Worm (Caenorhabditis elegans) whole organism, L4 larva: ENCODE measurements around the gene T05A10.6.

ENCODE experiments used
- egl-27 ChIP-seq: sonication (generic microtip); optimal IDR thresholded peaks from 3 replicates; lab custom pipeline; 2017; ENCODE audit warnings: missing biosample characterization, missing genetic modification reagents, missing genetic modification characterization
- fkh-10 ChIP-seq: fragments of 150-350 bp; optimal IDR thresholded peaks from 2 replicates; lab custom pipeline; 2014; ENCODE audit warnings: missing biosample characterization, missing genetic modification reagents, missing genetic modification characterization
- fos-1 ChIP-seq: fragments of 150-350 bp; optimal IDR thresholded peaks from 2 replicates; lab custom pipeline; 2014; ENCODE audit warnings: missing biosample characterization, missing genetic modification characterization
- hlh-30 ChIP-seq: sonication (generic microtip); optimal IDR thresholded peaks from 2 replicates; lab custom pipeline; 2017; ENCODE audit warnings: antibody characterized with exemption, mild to moderate bottlenecking, missing genetic modification characterization, missing compliant biosample characterization; ENCODE audit not compliant: insufficient read depth
- lin-1 ChIP-seq: fragments of 200-800 bp; sonication (Bioruptor generic); IDR thresholded peaks from 2 replicates; pipeline ENCODE4 v1.3.6; 2022; ENCODE audit warnings: missing genetic modification reagents, missing genetic modification characterization, missing compliant biosample characterization
- nhr-28 ChIP-seq: fragments of 150-350 bp; optimal IDR thresholded peaks from 2 replicates; lab custom pipeline; 2014; ENCODE audit warnings: missing biosample characterization, missing genetic modification characterization
- nhr-48 ChIP-seq: sonication (generic microtip); optimal IDR thresholded peaks from 2 replicates; lab custom pipeline; 2016; ENCODE audit warnings: mild to moderate bottlenecking, missing genetic modification characterization, missing compliant biosample characterization
- pqm-1 ChIP-seq: sonication (generic microtip); optimal IDR thresholded peaks from 2 replicates; lab custom pipeline; 2017; ENCODE audit warnings: missing biosample characterization, missing genetic modification characterization
- rbr-2 ChIP-seq: sonication (generic microtip); optimal IDR thresholded peaks from 2 replicates; lab custom pipeline; 2016; ENCODE audit warnings: missing genotype, missing genetic modification characterization, missing compliant biosample characterization
- set-16 ChIP-seq: fragments of 200-800 bp; sonication (Bioruptor generic); IDR thresholded peaks from 2 replicates; pipeline ENCODE4 v1.3.6; 2022; ENCODE audit warnings: missing genetic modification reagents, missing genetic modification characterization, missing compliant biosample characterization
- snpc-4 ChIP-seq: fragments of 150-350 bp; optimal IDR thresholded peaks from 2 replicates; lab custom pipeline; 2014; ENCODE audit warnings: missing biosample characterization, missing genetic modification characterization
- tra-1 ChIP-seq: fragments of 200-800 bp; sonication (Bioruptor generic); IDR thresholded peaks from 2 replicates; pipeline ENCODE4 v1.3.6; 2022; ENCODE audit warnings: missing genetic modification reagents, missing genetic modification characterization, missing compliant biosample characterization
- unc-62 ChIP-seq, 3 experiments: fragments of 150-350 bp in 1 of 3; sonication (generic microtip); optimal IDR thresholded peaks in 2 of 3; peaks in 1 of 3; 1 replicate in 1 of 3; 2 replicates in 2 of 3; lab custom pipeline; 2014 to 2017; ENCODE audit warnings: missing biosample characterization in 3 of 3, missing genetic modification characterization in 3 of 3, missing genetic modification reagents in 3 of 3, missing genotype in 1 of 3
- ztf-7 ChIP-seq: fragments of 150-350 bp; optimal IDR thresholded peaks from 2 replicates; lab custom pipeline; 2014; ENCODE audit warnings: missing biosample characterization, missing genetic modification characterization

DNA sequence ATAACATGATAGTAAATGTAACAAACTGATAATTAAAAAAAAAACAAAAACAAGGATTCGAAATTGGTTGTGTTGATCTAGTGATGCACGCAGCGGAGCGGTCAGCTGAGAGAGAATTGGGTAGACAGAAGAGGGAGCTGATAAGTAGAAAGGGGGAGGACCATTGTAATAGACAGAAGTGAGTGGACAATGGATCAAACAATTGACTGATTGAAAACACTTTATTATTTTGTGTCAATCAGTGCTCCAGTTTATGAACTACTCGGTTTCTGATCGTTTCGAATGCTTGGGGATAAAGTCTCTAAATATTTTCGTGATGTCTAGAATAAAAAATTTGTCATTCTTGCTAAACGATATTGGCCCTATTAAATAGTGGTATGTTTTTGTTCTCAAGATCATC, 40.0 kb upstream of the T05A10.6 start:
- no peak for TF ChIP-seq unc-62 (GFP tag; optimal IDR thresholded peaks at IDR 0.05 in 1 of 2; lab: Kevin White, UChicago)
- no peak for TF ChIP-seq unc-62 (tag; optimal IDR thresholded peaks at IDR 0.05; lab: Kevin White, UChicago)
- TF ChIP-seq ztf-7 (tag; lab: Kevin White, UChicago): no peak
- TF ChIP-seq lin-1: no peak
- TF ChIP-seq nhr-28: no peak
- no peak for TF ChIP-seq nhr-48 (tag; lab: Kevin White, UChicago)
- TF ChIP-seq rbr-2 (tag; lab: Kevin White, UChicago): no peak
- TF ChIP-seq set-16 (GFP tag; lab: Robert Waterston, UW): no peak
- TF ChIP-seq pqm-1: no peak
- no peak for TF ChIP-seq hlh-30 (tag; lab: Kevin White, UChicago)
- TF ChIP-seq snpc-4 (tag; lab: Kevin White, UChicago): no peak
- TF ChIP-seq fkh-10: no peak
- no peak for TF ChIP-seq tra-1 (GFP tag; lab: Robert Waterston, UW)
- TF ChIP-seq egl-27 (tag; lab: Kevin White, UChicago): no peak
- TF ChIP-seq fos-1 (tag; lab: Kevin White, UChicago): no peak
